Fruit fly (Drosophila melanogaster): ENCODE measurements around the gene Lamtor5.

- TF ChIP-seq Myc (optimal IDR thresholded peaks at IDR 0.05) (no peak), psq (optimal IDR thresholded peaks at IDR 0.05) (no peak), h (optimal IDR thresholded peaks at IDR 0.05) (no peak), insv (optimal IDR thresholded peaks at IDR 0.05) (no peak), ttk (optimal IDR thresholded peaks at IDR 0.05) (no peak)
These were observed 26.1 kb downstream of the Lamtor5 start for dm6 chrX:1832699-1833098.
